Fruit fly (Drosophila melanogaster) whole organism: ENCODE measurements around the gene Sirt7.
A peak's percentile ranks its signal among the peaks of the same experiment; 100 is the strongest.

ENCODE experiments used
- CG8478 ChIP-seq: fragments of >200 bp; optimal IDR thresholded peaks from 2 replicates; lab custom pipeline; 2018; ENCODE audit warnings: inconsistent platforms
- Dll ChIP-seq: fragments of >200 bp; optimal IDR thresholded peaks from 2 replicates; lab custom pipeline; 2017
- EcR ChIP-seq, 2 experiments: fragments of >200 bp; optimal IDR thresholded peaks; 2 replicates each; lab custom pipeline; 2017; ENCODE audit warnings: missing biosample characterization in 2 of 2, missing genetic modification characterization in 2 of 2, missing genetic modification reagents in 2 of 2
- pan ChIP-seq: fragments of >200 bp; optimal IDR thresholded peaks from 2 replicates; lab custom pipeline; 2017
- psq ChIP-seq: fragments of >200 bp; optimal IDR thresholded peaks from 2 replicates; lab custom pipeline; 2017
- usp ChIP-seq: fragments of >200 bp; optimal IDR thresholded peaks from 2 replicates; lab custom pipeline; 2017; ENCODE audit warnings: missing biosample characterization, missing genetic modification characterization, mixed read lengths

Sirt7 gene

DNA sequence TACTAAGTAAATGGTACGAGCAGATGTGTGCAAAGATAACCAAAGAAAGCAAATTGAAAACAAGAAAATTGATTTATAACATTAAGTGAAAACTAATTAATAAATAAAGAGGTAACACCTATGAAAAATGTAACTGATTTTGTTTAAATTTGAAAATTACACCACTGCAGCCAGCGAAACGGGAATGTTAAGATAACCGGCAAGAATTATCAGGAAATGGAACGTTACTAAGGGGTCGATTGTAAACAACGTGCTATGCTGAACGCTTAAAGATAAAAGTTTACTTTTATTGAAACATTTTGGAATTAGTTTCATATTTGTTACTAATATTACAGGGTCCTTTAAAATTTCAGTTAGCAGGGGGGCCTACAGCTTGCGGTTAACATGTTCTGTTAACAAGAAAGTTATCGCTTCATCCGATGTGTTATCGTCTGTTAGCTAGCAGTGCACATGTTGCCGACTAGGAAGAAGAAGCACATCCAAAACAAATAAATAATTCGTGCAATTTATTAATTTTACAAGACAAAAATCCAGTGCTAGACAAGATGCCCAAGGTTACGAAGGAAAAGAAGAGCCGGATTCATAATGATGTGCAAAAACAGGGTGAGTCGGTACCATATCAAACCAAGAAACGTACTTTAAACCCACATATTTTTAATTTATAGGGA, 6.5 kb upstream of the Sirt7 start, which contains the start of gene CG11837:
CG11837 (plus strand) TSS at position 439 of the 668 bp plus-strand sequence.
- TF ChIP-seq usp (GFP tag; lab: Kevin White, UChicago) (no peak), CG8478 (lab: Kevin White, UChicago) (no peak), pan (lab: Kevin White, UChicago) (no peak), EcR (GFP tag; optimal IDR thresholded peaks at IDR 0.05; lab: Kevin White, UChicago) (no peak), Dll (no peak), psq (lab: Kevin White, UChicago) (no peak)

DNA sequence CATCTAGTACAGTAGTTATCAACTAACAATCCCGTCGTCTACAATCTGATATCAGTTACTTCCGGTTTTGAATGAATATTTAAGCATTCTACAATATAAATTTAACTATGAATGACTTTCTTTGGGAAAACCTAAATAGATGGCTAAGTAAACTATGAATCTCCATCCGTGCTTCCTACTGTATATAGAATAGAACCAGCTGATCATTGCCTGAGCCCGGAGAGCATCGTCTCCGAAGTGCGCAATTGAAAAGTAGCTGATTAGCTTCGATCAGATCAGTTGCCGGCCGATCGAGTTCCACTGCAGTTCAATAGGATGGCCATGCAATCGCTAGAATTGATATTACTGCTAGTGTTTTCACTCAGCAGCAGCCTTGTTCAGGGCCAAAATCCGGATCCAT, 5.0 kb upstream of the Sirt7 start, which contains the start of gene CG11841:
CG11841 (plus strand) TSS at position 301 of the 400 bp plus-strand sequence.
- no peak for TF ChIP-seq usp (GFP tag; lab: Kevin White, UChicago)
- no peak for TF ChIP-seq EcR (GFP tag; optimal IDR thresholded peaks at IDR 0.05; lab: Kevin White, UChicago)
- TF ChIP-seq CG8478 (lab: Kevin White, UChicago) = no peak
- TF ChIP-seq Dll = no peak
- no peak for TF ChIP-seq psq (lab: Kevin White, UChicago)

DNA sequence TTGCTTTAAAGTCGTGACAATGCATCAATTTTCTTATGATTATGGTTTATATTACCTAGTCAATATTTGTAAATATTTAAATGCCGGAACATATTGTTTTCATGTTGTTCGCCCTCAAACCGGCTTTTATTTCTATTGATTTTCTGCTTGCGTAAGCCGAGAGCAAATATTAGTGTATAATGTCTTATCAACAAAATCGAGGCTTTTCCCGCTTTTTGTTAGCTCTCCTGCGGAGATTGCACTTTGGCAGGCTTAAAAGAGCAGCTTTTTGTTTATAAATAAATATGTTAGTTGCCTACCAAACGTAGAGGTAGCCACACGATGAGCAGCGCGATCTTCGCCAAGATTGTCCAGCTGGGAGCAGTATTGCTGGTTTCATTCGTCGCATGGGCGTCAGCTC, 3.3 kb upstream of the Sirt7 start, which contains the start of gene CG11842:
CG11842 (plus strand) TSS at position 301 of the 400 bp plus-strand sequence.
- TF ChIP-seq CG8478 (lab: Kevin White, UChicago) = no peak

DNA sequence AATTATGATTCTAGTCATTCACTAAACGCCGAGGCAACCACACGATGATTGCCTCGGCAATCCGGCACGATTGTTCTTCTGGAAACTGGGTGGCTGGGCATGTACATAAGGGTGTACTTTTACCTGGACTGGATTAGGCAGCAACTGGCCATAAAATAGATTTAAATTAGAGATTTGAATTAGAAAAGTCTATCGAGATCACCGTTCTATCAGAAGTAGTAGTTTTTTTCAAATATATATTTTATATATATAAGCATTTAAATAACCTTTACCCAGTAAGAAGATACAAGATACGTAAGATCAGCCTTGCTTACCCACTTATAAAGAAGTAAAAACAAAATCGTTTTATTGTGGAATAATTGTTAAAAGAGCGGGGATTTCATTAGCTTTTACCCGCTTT, 1.7 kb upstream of the Sirt7 start, which contains the start of gene CG11843:
CG11843 (plus strand) TSS at position 301 of the 400 bp plus-strand sequence.
- TF ChIP-seq usp (GFP tag; lab: Kevin White, UChicago) (no peak), Dll (no peak), psq (lab: Kevin White, UChicago) (no peak), pan (lab: Kevin White, UChicago) (no peak), EcR (GFP tag; optimal IDR thresholded peaks at IDR 0.05; lab: Kevin White, UChicago) (no peak), CG8478 (lab: Kevin White, UChicago) (no peak)

DNA sequence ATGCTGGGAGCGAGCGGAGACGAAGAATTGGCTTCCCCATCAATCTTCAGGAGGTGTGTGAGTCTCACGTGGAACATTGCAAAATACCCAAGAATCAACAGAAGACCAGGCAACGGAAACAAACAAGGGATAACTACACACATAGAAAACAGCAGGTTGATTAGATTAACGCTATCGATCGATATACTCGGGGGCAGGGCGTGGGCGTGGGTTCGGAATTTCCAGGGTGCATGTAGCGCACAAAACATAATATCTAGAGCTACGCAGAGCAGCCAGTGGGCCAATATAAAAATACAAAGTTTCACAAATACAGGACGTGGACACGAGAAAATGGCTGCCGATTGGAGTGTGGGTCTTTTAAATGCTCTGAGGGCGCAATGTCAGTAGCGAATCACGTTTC, 3.7 kb downstream of the Sirt7 start:
- TF ChIP-seq usp (GFP tag; lab: Kevin White, UChicago) (no peak), Dll (no peak)

DNA sequence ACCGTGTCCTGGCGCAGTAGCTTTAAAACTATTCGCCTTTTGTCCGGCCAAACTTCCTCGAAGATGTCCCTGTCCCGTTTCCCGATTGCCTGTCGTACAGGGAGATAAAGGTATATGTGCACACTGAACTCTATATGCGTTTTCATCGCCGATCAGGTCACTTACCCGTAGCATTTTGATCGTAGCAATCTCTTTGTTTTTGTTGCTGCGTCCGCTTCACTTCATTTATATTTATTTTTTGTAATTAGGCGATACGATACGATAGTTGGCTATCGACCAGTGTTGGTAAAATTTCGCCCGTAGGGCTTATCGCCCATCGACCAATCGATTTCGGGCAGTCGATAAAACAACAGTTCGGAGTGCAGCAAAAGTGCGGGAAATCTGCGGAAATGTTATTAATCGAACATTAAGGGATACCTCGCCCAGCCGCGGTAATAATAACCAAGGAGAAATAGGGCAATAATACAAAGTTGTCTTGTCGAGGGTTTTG, 7.0 kb downstream of the Sirt7 start, which contains the start of the genes Cul5 and Bicra:
Cul5 (minus strand) TSS at position 259 of the 490 bp plus-strand sequence.
Bicra (plus strand) TSS at position 324 of the 490 bp plus-strand sequence.
- TF ChIP-seq pan (lab: Kevin White, UChicago) = no peak
- TF ChIP-seq EcR (GFP tag; optimal IDR thresholded peaks at IDR 0.05; lab: Kevin White, UChicago) = no peak
- TF ChIP-seq usp (GFP tag; lab: Kevin White, UChicago) = no peak
- TF ChIP-seq psq (lab: Kevin White, UChicago) = no peak
- no peak for TF ChIP-seq Dll
- no peak for TF ChIP-seq CG8478 (lab: Kevin White, UChicago)

DNA sequence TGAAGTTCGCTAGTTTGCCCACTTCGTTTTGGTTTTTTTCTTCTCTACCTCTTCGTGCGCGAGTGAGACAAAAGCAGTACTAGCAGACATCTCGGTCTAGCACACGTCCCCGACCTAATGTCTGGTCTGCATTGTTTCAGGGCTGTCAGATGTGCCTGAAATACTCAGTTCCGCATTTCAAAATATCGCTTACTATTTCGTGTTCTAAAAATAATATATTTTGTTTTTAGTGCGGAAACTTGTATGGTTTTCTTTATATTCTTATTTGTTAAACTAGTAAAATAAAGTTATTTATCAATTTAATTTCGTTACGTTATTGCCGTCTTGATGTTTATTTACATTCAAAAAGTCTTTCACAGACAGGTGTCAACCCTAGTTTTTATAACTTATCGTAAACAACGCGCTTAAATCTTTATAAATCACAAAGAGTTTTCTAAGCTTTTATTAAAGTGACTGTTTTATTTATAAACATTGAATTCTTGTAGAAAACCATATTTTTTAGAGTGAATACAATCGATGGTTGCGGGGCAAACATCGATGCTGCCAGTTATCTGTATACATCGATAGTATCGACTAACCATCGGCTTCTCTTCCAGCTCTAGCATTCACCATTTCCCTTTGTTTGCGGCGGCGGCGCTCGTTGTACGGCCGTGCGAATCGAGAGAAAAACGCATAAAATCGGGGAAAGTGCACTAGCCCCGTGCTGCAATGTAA, 7.6 kb downstream of the Sirt7 start:
- TF ChIP-seq EcR (GFP tag; optimal IDR thresholded peaks at IDR 0.05; lab: Kevin White, UChicago) (peak in 1 of 2 experiments; percentile 71), usp (GFP tag; lab: Kevin White, UChicago) (no peak), CG8478 (lab: Kevin White, UChicago) (peak; percentile 46)

DNA sequence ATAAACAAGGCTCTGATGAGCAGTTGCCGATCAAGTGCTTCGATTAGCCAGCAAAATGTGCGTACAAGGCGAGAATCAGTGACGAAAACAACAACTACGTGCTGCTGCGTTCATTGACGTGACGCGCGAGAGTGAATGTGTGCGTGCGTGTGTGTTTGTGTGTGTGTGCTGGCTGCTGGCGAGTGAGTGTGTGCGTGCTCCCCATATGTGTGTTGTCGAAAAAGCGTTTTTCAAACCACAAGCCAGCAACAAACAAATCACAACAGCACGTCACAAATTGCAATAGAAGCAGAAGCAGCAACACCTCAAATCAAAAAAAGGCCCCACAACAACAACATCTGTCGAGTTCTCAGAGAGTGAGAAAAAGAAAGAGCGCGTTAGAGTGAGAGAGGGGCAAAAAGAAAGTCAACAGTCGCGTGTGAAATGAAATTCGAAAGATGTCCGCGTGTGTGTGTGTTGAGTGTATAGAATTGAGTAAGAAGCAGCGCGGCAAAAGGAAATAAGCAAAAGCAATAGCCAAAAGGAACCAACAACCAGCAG, 8.3 kb downstream of the Sirt7 start:
- TF ChIP-seq Dll (peak; percentile 46), CG8478 (lab: Kevin White, UChicago) (no peak), pan (lab: Kevin White, UChicago) (no peak), usp (GFP tag; lab: Kevin White, UChicago) (no peak)

DNA sequence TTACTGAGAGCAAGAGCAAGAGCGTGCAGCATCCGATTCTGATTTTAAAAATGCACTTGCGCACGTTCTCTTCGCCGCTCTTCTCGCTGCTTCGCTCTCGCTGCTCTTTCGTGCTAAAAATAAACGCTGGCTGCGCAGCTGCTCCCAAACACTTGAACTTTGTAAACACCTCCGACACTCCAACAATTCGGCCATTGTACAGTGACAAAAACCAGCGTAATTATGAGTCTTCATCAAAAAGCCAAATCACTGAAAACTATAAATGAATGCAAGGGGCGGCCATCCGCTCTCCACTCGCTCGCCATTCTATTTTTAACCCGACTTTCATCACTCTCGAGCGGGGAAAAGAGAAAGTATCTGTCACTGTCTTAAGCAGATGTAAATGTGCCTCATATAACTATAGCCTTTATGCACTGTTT, 9.0 kb downstream of the Sirt7 start:
- no peak for TF ChIP-seq psq (lab: Kevin White, UChicago)
- TF ChIP-seq Dll = peak; percentile 85
- TF ChIP-seq CG8478 (lab: Kevin White, UChicago) = no peak
- TF ChIP-seq pan (lab: Kevin White, UChicago) = no peak
- peak in 1 of 2 experiments; percentile 40 for TF ChIP-seq EcR (GFP tag; optimal IDR thresholded peaks at IDR 0.05; lab: Kevin White, UChicago)
- TF ChIP-seq usp (GFP tag; lab: Kevin White, UChicago) = no peak

DNA sequence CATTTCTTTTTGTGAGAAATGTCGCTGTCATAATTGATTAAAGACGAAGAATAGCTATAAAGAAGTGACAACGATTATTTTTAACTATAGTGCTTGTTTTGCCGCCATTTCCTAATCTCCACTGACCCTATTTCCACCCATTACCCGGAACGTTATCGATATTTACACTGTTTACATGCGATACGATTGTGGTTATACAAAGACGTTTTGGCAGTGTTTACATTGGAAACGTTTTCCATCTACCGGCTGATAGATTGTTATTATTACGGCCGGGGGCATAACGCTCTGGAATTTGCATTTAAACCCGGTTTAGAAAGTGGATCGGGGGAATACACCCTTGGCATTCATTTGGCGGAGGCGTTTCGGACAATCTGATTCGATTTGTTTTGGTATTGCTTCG, 10.6 kb downstream of the Sirt7 start:
- TF ChIP-seq psq (lab: Kevin White, UChicago) = no peak
- no peak for TF ChIP-seq pan (lab: Kevin White, UChicago)

DNA sequence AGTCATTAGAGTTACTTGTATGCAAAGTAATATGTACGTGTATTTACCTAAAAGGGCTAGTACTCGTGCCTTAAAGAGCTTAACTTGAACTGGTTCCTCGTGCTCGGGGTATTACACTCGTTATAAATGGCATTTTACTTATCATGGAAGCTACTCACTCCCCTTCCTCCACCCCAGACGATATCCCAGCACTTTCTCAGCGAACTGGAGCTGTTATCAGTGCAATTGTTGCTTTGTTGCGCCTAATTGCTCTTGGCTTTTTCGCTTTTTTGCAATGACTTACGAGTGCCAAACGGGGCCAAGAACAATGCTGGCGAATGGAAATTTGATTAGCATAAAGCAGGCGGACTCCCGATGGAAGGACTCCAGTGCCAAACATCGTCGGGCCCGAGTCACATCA, 11.4 kb downstream of the Sirt7 start:
- TF ChIP-seq Dll (no peak), EcR (GFP tag; optimal IDR thresholded peaks at IDR 0.05; lab: Kevin White, UChicago) (no peak), pan (lab: Kevin White, UChicago) (no peak), usp (GFP tag; lab: Kevin White, UChicago) (no peak), psq (lab: Kevin White, UChicago) (no peak), CG8478 (lab: Kevin White, UChicago) (no peak)
